Worm (Caenorhabditis elegans) whole organism, early embryonic: ENCODE data around the gene Y22D7AL.11.

Experiments used
- B0310.2 ChIP-seq: sonication (generic microtip); optimal IDR thresholded peaks from 2 replicates; lab custom pipeline; 2016; ENCODE audit warnings: mild to moderate bottlenecking, missing genetic modification characterization, missing compliant biosample characterization
- F13C5.2 ChIP-seq: sonication (generic microtip); optimal IDR thresholded peaks from 2 replicates; lab custom pipeline; 2017; ENCODE audit warnings: mild to moderate bottlenecking, missing genetic modification characterization, inconsistent platforms, missing compliant biosample characterization
- aly-1 ChIP-seq: sonication (generic microtip); optimal IDR thresholded peaks from 2 replicates; lab custom pipeline; 2016; ENCODE audit warnings: missing genetic modification characterization, missing compliant biosample characterization
- ama-1 ChIP-seq: fragments of 150-350 bp; optimal IDR thresholded peaks from 2 replicates; lab custom pipeline; 2014
- ceh-13 ChIP-seq: fragments of 200-800 bp; sonication (Bioruptor generic); optimal IDR thresholded peaks from 2 replicates; lab custom pipeline; 2018; ENCODE audit warnings: mild to moderate bottlenecking, missing genetic modification characterization, missing compliant biosample characterization
- ceh-36 ChIP-seq: sonication (generic microtip); optimal IDR thresholded peaks from 2 replicates; lab custom pipeline; 2016; ENCODE audit warnings: missing genetic modification characterization, inconsistent platforms, missing compliant biosample characterization
- ets-7 ChIP-seq: sonication (generic microtip); optimal IDR thresholded peaks from 2 replicates; lab custom pipeline; 2016; ENCODE audit warnings: missing genotype, missing genetic modification characterization, missing compliant biosample characterization
- flt-1 ChIP-seq: fragments of 200-800 bp; sonication (Bioruptor generic); IDR thresholded peaks from 2 replicates; pipeline ENCODE4 v1.3.6; 2022; ENCODE audit warnings: missing genetic modification characterization, missing compliant biosample characterization
- hmbx-1 ChIP-seq: sonication (generic microtip); optimal IDR thresholded peaks from 2 replicates; lab custom pipeline; 2016; ENCODE audit warnings: mild to moderate bottlenecking, missing genetic modification characterization, missing compliant biosample characterization
- hmg-4 ChIP-seq: fragments of 200-800 bp; sonication (Bioruptor generic); optimal IDR thresholded peaks from 2 replicates; lab custom pipeline; 2018; ENCODE audit warnings: mild to moderate bottlenecking, missing genetic modification characterization, missing compliant biosample characterization
- hnd-1 ChIP-seq: sonication (generic microtip); optimal IDR thresholded peaks from 2 replicates; lab custom pipeline; 2016; ENCODE audit warnings: missing genetic modification characterization, missing compliant biosample characterization
- pes-1 ChIP-seq: fragments of 200-800 bp; sonication (Bioruptor generic); IDR thresholded peaks from 2 replicates; pipeline ENCODE4 v1.3.6; 2022; ENCODE audit warnings: missing genetic modification reagents, missing genetic modification characterization, missing compliant biosample characterization
- scrt-1 ChIP-seq: fragments of 200-800 bp; sonication (Bioruptor generic); IDR thresholded peaks from 2 replicates; pipeline ENCODE4 v1.3.6; 2022; ENCODE audit warnings: missing genetic modification characterization, missing compliant biosample characterization
- sea-1 ChIP-seq: fragments of 200-800 bp; sonication (Bioruptor generic); conservative IDR thresholded peaks from 2 replicates; pipeline ENCODE4 v1.3.6; 2022; ENCODE audit warnings: missing genetic modification characterization, missing compliant biosample characterization
- tbx-11 ChIP-seq: fragments of 200-800 bp; sonication (Bioruptor generic); IDR thresholded peaks from 2 replicates; pipeline ENCODE4 v1.3.6; 2022; ENCODE audit warnings: missing genetic modification characterization, missing compliant biosample characterization
- tbx-37 ChIP-seq: fragments of 200-800 bp; sonication (Bioruptor generic); conservative IDR thresholded peaks from 2 replicates; pipeline ENCODE4 v1.3.6; 2022; ENCODE audit warnings: missing genetic modification reagents, missing genetic modification characterization, missing compliant biosample characterization
- tra-4 ChIP-seq: sonication (generic microtip); optimal IDR thresholded peaks from 2 replicates; lab custom pipeline; 2017; ENCODE audit warnings: missing genetic modification characterization, missing compliant biosample characterization

Gene Y22D7AL.11

ce11 chrIII:1659763-1660162 is 25.6 kb upstream of the Y22D7AL.11 start, which contains the start of gene Y22D7AL.15:
TSS of gene Y22D7AL.15 (minus strand) at chrIII:1659863.
- TF ChIP-seq sea-1 (GFP tag; lab: Robert Waterston, UW) (no peak), ama-1 (lab: Kevin White, UChicago) (no peak), hnd-1 (tag; lab: Kevin White, UChicago) (no peak), scrt-1 (GFP tag; lab: Robert Waterston, UW) (no peak), aly-1 (tag; lab: Kevin White, UChicago) (no peak)

- TF ChIP-seq pes-1 (no peak), flt-1 (no peak), hmg-4 (GFP tag; lab: Kevin White, UChicago) (no peak), ets-7 (no peak), sea-1 (GFP tag; lab: Robert Waterston, UW) (no peak), B0310.2 (tag; lab: Kevin White, UChicago) (no peak), ceh-36 (no peak)
These were observed 23.2 kb upstream of the Y22D7AL.11 start, which contains the start of gene cht-4 for ce11 chrIII:1657380-1657779. TSS of gene cht-4 (minus strand) at chrIII:1657480.

- TF ChIP-seq tra-4 (tag; lab: Kevin White, UChicago) (no peak), pes-1 (no peak), ets-7 (no peak), tbx-11 (GFP tag; lab: Robert Waterston, UW) (no peak), hmg-4 (GFP tag; lab: Kevin White, UChicago) (no peak), ceh-36 (no peak), hmbx-1 (no peak), B0310.2 (tag; lab: Kevin White, UChicago) (no peak), hnd-1 (tag; lab: Kevin White, UChicago) (no peak), F13C5.2 (no peak), scrt-1 (GFP tag; lab: Robert Waterston, UW) (no peak), ama-1 (lab: Kevin White, UChicago) (no peak), sea-1 (GFP tag; lab: Robert Waterston, UW) (no peak), flt-1 (no peak), ceh-13 (no peak), tbx-37 (GFP tag; lab: Robert Waterston, UW) (no peak), aly-1 (tag; lab: Kevin White, UChicago) (no peak)
These were observed 18.8 kb upstream of the Y22D7AL.11 start for ce11 chrIII:1652925-1653324.

- TF ChIP-seq scrt-1 (GFP tag; lab: Robert Waterston, UW) (no peak), ets-7 (no peak), tbx-11 (GFP tag; lab: Robert Waterston, UW) (no peak), hmg-4 (GFP tag; lab: Kevin White, UChicago) (no peak), tbx-37 (GFP tag; lab: Robert Waterston, UW) (no peak), tra-4 (tag; lab: Kevin White, UChicago) (no peak), flt-1 (no peak), pes-1 (no peak), ceh-13 (no peak), ceh-36 (no peak), ama-1 (lab: Kevin White, UChicago) (no peak), B0310.2 (tag; lab: Kevin White, UChicago) (no peak), hmbx-1 (no peak), sea-1 (GFP tag; lab: Robert Waterston, UW) (no peak), hnd-1 (tag; lab: Kevin White, UChicago) (no peak), aly-1 (tag; lab: Kevin White, UChicago) (no peak), F13C5.2 (no peak)
These were observed 18.0 kb upstream of the Y22D7AL.11 start, which contains the start of gene Y22D7AL.1 for ce11 chrIII:1652181-1652580. TSS of gene Y22D7AL.1 (plus strand) at chrIII:1652481.

- TF ChIP-seq ceh-36: no peak
- no peak for TF ChIP-seq tbx-37 (GFP tag; lab: Robert Waterston, UW)
- no peak for TF ChIP-seq F13C5.2
- no peak for TF ChIP-seq hnd-1 (tag; lab: Kevin White, UChicago)
- no peak for TF ChIP-seq flt-1
- TF ChIP-seq ama-1 (lab: Kevin White, UChicago): no peak
- no peak for TF ChIP-seq hmg-4 (GFP tag; lab: Kevin White, UChicago)
- no peak for TF ChIP-seq tra-4 (tag; lab: Kevin White, UChicago)
- TF ChIP-seq scrt-1 (GFP tag; lab: Robert Waterston, UW): no peak
- TF ChIP-seq hmbx-1: no peak
- TF ChIP-seq tbx-11 (GFP tag; lab: Robert Waterston, UW): no peak
- no peak for TF ChIP-seq pes-1
- no peak for TF ChIP-seq sea-1 (GFP tag; lab: Robert Waterston, UW)
These were observed 7.0 kb upstream of the Y22D7AL.11 start, which contains the start of gene Y22D7AL.3 for ce11 chrIII:1641163-1641562. TSS of gene Y22D7AL.3 (plus strand) at chrIII:1641463.

- TF ChIP-seq sea-1 (GFP tag; lab: Robert Waterston, UW): no peak
- TF ChIP-seq B0310.2 (tag; lab: Kevin White, UChicago): no peak
- no peak for TF ChIP-seq tra-4 (tag; lab: Kevin White, UChicago)
- no peak for TF ChIP-seq hmbx-1
- TF ChIP-seq tbx-11 (GFP tag; lab: Robert Waterston, UW): no peak
- TF ChIP-seq hnd-1 (tag; lab: Kevin White, UChicago): no peak
- TF ChIP-seq ceh-36: no peak
- no peak for TF ChIP-seq ceh-13
- TF ChIP-seq tbx-37 (GFP tag; lab: Robert Waterston, UW): no peak
- no peak for TF ChIP-seq F13C5.2
- no peak for TF ChIP-seq ets-7
- TF ChIP-seq flt-1: no peak
- TF ChIP-seq pes-1: no peak
- no peak for TF ChIP-seq hmg-4 (GFP tag; lab: Kevin White, UChicago)
- no peak for TF ChIP-seq aly-1 (tag; lab: Kevin White, UChicago)
- TF ChIP-seq ama-1 (lab: Kevin White, UChicago): no peak
- no peak for TF ChIP-seq scrt-1 (GFP tag; lab: Robert Waterston, UW)
These were observed 4.2 kb upstream of the Y22D7AL.11 start for ce11 chrIII:1638345-1638744.

- TF ChIP-seq tbx-37 (GFP tag; lab: Robert Waterston, UW) (no peak), pes-1 (no peak)
These were observed 7.6 kb downstream of the Y22D7AL.11 start, which contains the start of gene Y22D7AL.4 for ce11 chrIII:1626524-1626923. TSS of gene Y22D7AL.4 (plus strand) at chrIII:1626632.
